Worm (Caenorhabditis elegans): ENCODE measurements around the gene F54D5.24.
"Not testable (repeated sequence)": the region's sequence is repeated elsewhere in the genome, so short reads cannot be mapped to it uniquely, and the experiment has no call there.

F54D5.24 gene

DNA sequence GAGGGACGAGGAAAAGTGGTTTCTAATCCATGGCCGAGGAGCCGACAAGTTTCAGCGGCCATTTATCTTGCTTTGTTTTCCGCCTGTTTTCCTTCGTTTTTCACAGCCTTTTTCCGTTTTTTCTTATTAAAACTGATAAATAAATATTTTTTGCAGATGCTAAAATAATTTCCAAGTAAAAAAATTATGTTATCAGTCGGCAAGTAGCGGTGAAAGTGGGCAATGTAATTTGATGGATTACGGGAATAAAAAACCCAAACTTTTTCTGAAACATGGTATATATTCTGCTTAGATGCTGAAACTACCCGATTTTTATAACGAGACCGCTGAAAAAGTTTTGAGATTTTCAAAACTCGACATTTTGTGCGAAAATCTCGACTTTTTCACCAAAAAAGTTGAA is 3.8 kb upstream of the F54D5.24 start, which contains the start of gene dhgd-1:
Gene dhgd-1 (minus strand): TSS at position 101 of the 400 bp plus-strand sequence.
- not testable (repeated sequence) for TF ChIP-seq madf-8 (GFP tag; conservative IDR thresholded peaks at IDR 0.05); ceh-91 (GFP tag; IDR thresholded peaks at IDR 0.05); K11D2.4 (GFP tag; IDR thresholded peaks at IDR 0.05)

DNA sequence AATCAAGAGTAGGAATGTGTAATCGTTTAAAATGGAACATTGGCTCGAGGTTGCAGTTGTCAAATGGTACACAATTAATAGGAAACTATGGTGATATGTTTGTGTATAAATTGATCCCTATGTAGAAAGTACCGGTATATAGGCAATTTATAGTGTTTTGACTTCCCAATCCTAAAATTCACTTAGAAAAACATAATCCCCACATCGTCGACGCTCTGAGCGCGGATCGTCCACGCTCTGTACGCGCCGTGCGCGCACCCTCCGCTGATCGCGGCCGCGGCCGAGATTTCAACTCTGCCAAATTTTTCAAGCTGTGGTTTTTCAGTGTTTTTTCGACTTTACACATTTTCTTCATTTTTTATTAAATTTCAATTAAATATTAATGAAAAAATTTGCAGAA is 589 bp downstream of the F54D5.24 start, which contains the start of gene F54D5.17:
Gene F54D5.17 (plus strand): TSS at position 301 of the 400 bp plus-strand sequence.
- 0 out of 2 replicates have a peak, but pooled peaks have one; percentile 13 for TF ChIP-seq zfh-2 (GFP tag; conservative IDR thresholded peaks at IDR 0.05)
- no peak for TF ChIP-seq ztf-25 (GFP tag; IDR thresholded peaks at IDR 0.05)
- no peak for TF ChIP-seq athp-1 (tag; optimal IDR thresholded peaks at IDR 0.05)
- TF ChIP-seq lin-40 (tag; optimal IDR thresholded peaks at IDR 0.05), result no peak
- TF ChIP-seq Y53F4B.3 (GFP tag; IDR thresholded peaks at IDR 0.05), result no peak
- TF ChIP-seq Y53G8AR.9 (GFP tag; conservative IDR thresholded peaks at IDR 0.05), result no peak
- TF ChIP-seq C17E4.6 (GFP tag; IDR thresholded peaks at IDR 0.05), result no peak
- no peak for TF ChIP-seq fkh-3 (tag; optimal IDR thresholded peaks at IDR 0.05)
- TF ChIP-seq F39B2.1 (GFP tag; IDR thresholded peaks at IDR 0.05), result no peak

DNA sequence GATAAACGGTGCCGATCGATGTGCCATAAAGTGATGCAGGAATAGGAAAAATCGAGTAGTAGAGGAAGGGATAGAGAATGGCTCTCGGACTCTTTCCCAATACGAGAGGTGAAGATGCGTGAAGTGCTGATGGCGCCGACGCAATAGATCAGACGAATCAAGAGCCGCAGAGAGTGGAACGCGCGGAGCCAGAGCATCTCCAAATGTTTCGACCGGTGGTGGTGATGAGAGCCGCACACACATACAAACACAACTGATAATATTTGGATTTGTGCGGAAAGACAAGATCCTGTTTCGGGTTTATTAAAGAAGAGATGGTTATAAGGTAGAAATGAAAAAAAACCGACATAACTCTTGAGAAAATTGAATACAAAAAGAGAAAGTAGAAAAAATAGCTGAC is 8.4 kb downstream of the F54D5.24 start, which contains the start of gene F54D5.15:
Gene F54D5.15 (minus strand): TSS at position 101 of the 400 bp plus-strand sequence.
- TF ChIP-seq madf-8 (GFP tag; conservative IDR thresholded peaks at IDR 0.05), result no peak
- TF ChIP-seq F33H1.4 (GFP tag; IDR thresholded peaks at IDR 0.05), result no peak
- TF ChIP-seq zfh-2 (GFP tag; conservative IDR thresholded peaks at IDR 0.05), result 0 out of 2 replicates have a peak, but pooled peaks have one; percentile 22

DNA sequence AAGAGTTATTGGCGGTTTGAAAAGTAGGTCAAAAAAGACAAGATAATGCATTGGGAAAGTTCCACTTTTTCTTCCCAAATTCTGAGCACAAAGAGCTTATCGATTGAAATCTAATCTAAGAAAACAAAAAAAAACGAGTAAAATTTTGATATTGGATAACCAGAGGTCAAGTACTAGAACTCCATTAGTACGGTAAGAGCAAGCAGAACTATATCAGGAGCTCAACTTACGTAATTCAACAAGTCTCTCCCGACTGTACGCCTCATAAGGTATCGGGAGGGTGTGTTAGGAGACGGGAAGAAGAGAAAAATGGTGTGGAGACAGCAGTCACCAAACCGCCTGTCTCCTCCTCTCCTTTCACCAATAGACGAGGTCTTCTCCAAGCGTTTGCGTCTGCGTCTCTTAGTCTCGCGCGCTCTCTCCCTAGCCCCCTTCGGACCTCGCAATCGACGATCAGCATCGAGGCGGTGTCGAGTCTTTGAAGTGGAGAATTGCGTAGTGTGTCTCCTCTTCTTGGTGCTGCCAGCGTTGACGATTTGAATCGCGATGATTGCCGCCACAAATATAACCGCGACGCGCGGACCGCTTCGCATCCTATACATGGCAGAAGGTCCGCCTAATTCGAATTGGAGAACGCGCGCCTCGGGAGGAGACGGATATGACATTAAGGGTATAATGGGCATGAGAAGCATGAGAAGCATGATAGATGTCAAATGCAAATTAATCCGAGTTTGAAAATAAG is 11.4 kb downstream of the F54D5.24 start, which contains the start of gene F54D5.5:
Gene F54D5.5 (minus strand): TSS at position 51 of the 742 bp plus-strand sequence.
- TF ChIP-seq zfh-2 (GFP tag; conservative IDR thresholded peaks at IDR 0.05) (peak; percentile 84), efl-1 (GFP tag; optimal IDR thresholded peaks at IDR 0.05) (peak; percentile 23), hmg-1.2 (GFP tag; IDR thresholded peaks at IDR 0.05) (peak; percentile 71), D2030.7 (GFP tag; IDR thresholded peaks at IDR 0.05) (no peak), B0035.1 (tag; optimal IDR thresholded peaks at IDR 0.05) (no peak)

DNA sequence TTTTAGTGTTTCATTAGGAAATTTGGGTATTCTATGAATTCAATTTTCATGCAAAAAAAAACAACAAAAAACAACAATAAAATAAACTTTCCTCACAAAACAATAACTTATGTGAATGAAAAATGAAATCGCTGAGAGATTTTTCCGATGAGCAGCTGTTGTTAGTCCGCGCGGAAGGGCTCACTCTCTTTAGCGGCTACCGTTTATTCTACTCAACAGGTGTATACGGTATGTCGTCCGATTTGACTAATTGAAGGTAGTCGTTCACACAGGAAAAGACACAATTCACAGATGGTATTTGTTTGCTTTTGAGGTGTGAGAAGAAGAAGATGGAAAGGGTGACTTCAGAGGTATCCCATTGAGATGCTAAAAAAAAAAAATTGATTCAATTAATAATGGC is 12.9 kb downstream of the F54D5.24 start:
- TF ChIP-seq lin-26 (GFP tag; IDR thresholded peaks at IDR 0.05) (no peak), ekl-4 (GFP tag; IDR thresholded peaks at IDR 0.05) (no peak), egl-44 (GFP tag; IDR thresholded peaks at IDR 0.05) (no peak), mes-4 (tag; optimal IDR thresholded peaks at IDR 0.05) (no peak), F33H1.4 (GFP tag; IDR thresholded peaks at IDR 0.05) (no peak), chd-7 (tag; optimal IDR thresholded peaks at IDR 0.05) (no peak), hlh-12 (tag; optimal IDR thresholded peaks at IDR 0.05) (no peak), ztf-18 (tag; optimal IDR thresholded peaks at IDR 0.05) (no peak), T26A5.8 (tag; optimal IDR thresholded peaks at IDR 0.05) (no peak)

DNA sequence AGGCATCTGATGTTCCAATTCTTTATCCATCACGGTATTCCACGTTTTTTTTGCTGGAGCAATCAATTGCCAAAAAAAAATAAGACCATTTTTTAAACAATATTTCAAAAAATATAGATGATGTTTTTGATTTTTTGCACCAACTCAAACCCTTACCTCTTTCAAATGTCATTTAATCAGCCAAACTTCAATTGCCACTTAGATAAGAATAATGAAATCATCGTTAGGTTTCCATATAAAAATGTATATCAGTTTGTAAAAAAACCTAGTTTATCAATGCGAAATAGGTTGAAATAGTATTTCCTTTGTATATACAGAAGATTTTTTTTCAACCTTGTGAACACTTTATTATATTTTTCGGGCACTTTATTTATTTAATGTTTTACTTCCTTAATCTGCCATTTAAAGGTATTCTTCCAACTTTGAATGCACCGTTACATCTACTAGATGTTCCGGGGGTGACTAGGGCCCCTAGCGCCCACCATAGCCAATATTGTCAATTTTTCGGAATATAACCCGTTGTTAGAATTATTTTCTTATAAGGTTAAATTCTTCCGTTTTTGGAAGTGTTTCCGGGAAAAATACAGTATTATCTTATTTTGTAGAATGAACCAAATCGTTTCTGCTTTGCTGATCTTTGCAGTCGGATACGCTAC is 13.6 kb downstream of the F54D5.24 start, which contains the start of the genes F54D5.23 and F54D5.4:
Gene F54D5.23 (minus strand): TSS at position 75 of the 656 bp plus-strand sequence.
Gene F54D5.4 (plus strand): TSS at position 606 of the 656 bp plus-strand sequence.
- no peak for TF ChIP-seq pha-4 (tag; optimal IDR thresholded peaks at IDR 0.05)
- no peak for TF ChIP-seq ccch-3 (GFP tag; optimal IDR thresholded peaks at IDR 0.05)
- no peak for TF ChIP-seq madf-8 (GFP tag; conservative IDR thresholded peaks at IDR 0.05)
- no peak for TF ChIP-seq dpl-1 (GFP tag; optimal IDR thresholded peaks at IDR 0.05)
- TF ChIP-seq nhr-80 (tag; optimal IDR thresholded peaks at IDR 0.05), result peak; percentile 57
- no peak for TF ChIP-seq lsy-27 (tag; optimal IDR thresholded peaks at IDR 0.05; ENCODE audit: borderline replicate concordance, insufficient read depth)
